Worm (Caenorhabditis elegans): Measurements from ENCODE around the gene ahsa-1.
"Not testable (repeated sequence)": the region's sequence is repeated elsewhere in the genome, so short reads cannot be mapped to it uniquely, and the experiment has no call there.

ahsa-1 gene

DNA sequence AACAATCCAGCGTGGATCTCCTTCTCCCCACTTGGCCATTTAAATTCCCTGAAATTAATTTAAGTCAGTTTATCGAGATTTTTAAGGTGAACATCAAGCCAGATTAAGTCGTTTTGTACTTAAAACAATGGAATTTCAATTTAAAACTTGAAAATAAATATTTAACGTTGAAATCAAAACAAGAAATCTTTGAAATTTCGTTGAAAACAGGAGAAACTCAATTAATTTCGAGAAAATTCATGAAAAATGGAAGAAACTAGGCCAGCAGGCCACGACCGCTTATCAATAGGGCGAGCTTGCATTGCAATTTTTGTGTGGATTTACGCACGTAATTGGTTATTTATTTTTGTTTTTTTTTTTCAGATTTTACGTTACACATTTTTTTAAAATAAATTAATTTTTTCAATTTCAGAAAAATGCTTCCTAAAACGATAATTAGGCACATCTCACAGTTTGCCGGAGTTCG, at the start of gene ahsa-1, which contains the start of gene C01G10.7:
Gene ahsa-1 (minus strand): TSS at position 51 of the 466 bp plus-strand sequence.
Gene C01G10.7 (plus strand): TSS at position 413 of the 466 bp plus-strand sequence.
- TF ChIP-seq tab-1 (GFP tag; IDR thresholded peaks at IDR 0.05), result no peak
- TF ChIP-seq ref-1 (GFP tag; conservative IDR thresholded peaks at IDR 0.05), result no peak
- no peak for TF ChIP-seq klf-2 (GFP tag; conservative IDR thresholded peaks at IDR 0.05)
- TF ChIP-seq T22C8.4 (GFP tag; IDR thresholded peaks at IDR 0.05), result no peak
- peak; percentile 89 for TF ChIP-seq ztf-23 (GFP tag; IDR thresholded peaks at IDR 0.05)
- TF ChIP-seq ztf-29 (GFP tag; IDR thresholded peaks at IDR 0.05), result no peak
- TF ChIP-seq flt-1 (GFP tag; IDR thresholded peaks at IDR 0.05), result peak; percentile 77
- no peak for TF ChIP-seq med-1 (GFP tag; optimal IDR thresholded peaks at IDR 0.05; ENCODE audit: insufficient read depth)
- TF ChIP-seq cog-1 (tag; optimal IDR thresholded peaks at IDR 0.05), result peak; percentile 83

DNA sequence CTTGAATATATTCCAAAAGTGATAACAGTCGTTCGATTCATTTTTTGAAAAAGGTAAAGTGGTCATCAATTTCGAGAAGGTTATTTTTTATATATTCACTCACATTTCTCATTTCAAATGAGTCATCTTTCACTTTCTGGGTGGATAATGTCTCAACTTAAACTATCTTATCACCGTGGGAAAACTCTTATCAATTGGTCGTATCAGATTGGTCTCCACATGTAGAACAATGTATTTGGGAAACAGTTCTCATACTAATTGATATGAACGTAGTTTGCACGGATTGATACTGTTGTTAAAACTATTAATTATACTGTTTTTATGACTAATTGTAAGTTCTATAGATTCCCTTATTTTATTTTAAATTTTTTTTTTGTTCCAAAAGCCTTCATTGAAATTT, 48.6 kb upstream of the ahsa-1 start:
- no peak for TF ChIP-seq T22C8.4 (GFP tag; IDR thresholded peaks at IDR 0.05)
- TF ChIP-seq klf-2 (GFP tag; conservative IDR thresholded peaks at IDR 0.05), result no peak
- no peak for TF ChIP-seq flt-1 (GFP tag; IDR thresholded peaks at IDR 0.05)
- TF ChIP-seq ref-1 (GFP tag; conservative IDR thresholded peaks at IDR 0.05), result no peak
- no peak for TF ChIP-seq tab-1 (GFP tag; IDR thresholded peaks at IDR 0.05)
- TF ChIP-seq cog-1 (tag; optimal IDR thresholded peaks at IDR 0.05), result no peak

DNA sequence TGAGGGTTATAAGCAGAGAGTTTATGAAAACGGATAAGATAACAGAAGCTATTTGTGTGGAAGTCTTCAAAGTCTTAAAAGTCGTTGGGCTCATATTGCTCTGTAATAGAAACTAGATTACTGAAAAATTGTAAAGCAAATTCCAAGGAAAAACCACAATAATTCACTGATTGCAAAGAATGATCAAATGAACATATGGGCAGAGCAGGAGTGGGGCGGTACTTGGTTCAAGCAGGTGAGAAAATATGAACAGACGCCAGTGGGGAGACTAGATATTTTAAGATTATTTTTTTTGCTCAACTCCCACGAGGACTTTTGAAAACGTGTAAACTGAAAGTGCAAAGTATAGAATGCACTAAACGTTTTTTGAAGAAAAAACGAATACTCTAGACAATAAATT, 47.2 kb upstream of the ahsa-1 start, which contains the start of gene str-171:
Gene str-171 (minus strand): TSS at position 101 of the 400 bp plus-strand sequence.
- TF ChIP-seq klf-2 (GFP tag; conservative IDR thresholded peaks at IDR 0.05), result no peak
- TF ChIP-seq cog-1 (tag; optimal IDR thresholded peaks at IDR 0.05), result no peak
- TF ChIP-seq med-1 (GFP tag; optimal IDR thresholded peaks at IDR 0.05; ENCODE audit: insufficient read depth), result no peak
- no peak for TF ChIP-seq tab-1 (GFP tag; IDR thresholded peaks at IDR 0.05)
- TF ChIP-seq ztf-29 (GFP tag; IDR thresholded peaks at IDR 0.05), result no peak
- TF ChIP-seq T22C8.4 (GFP tag; IDR thresholded peaks at IDR 0.05), result no peak
- no peak for TF ChIP-seq ztf-23 (GFP tag; IDR thresholded peaks at IDR 0.05)
- TF ChIP-seq ref-1 (GFP tag; conservative IDR thresholded peaks at IDR 0.05), result no peak

DNA sequence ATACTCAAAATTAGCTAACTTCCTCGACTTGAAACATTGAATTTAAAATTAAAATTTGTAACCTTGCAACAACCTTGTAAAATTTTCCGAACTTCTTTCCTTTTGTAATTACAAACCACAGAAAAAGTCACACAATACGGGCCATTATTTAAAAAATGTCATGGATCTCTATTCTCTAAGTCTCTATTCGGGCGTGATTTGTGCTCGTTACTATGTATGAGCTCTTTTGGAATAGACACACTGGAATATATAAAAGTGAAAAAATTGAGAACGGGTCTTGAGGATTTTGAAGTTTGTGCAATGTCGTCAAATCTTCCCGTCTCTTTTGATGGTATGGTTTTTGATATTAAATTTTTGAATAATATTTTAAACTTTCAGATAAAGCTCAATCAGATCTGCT, 42.8 kb upstream of the ahsa-1 start, which contains the start of gene srr-7:
Gene srr-7 (plus strand): TSS at position 301 of the 400 bp plus-strand sequence.
- no peak for TF ChIP-seq cog-1 (tag; optimal IDR thresholded peaks at IDR 0.05)
- no peak for TF ChIP-seq flt-1 (GFP tag; IDR thresholded peaks at IDR 0.05)
- TF ChIP-seq ztf-29 (GFP tag; IDR thresholded peaks at IDR 0.05), result no peak
- TF ChIP-seq ztf-23 (GFP tag; IDR thresholded peaks at IDR 0.05), result no peak
- TF ChIP-seq tab-1 (GFP tag; IDR thresholded peaks at IDR 0.05), result no peak
- TF ChIP-seq T22C8.4 (GFP tag; IDR thresholded peaks at IDR 0.05), result no peak
- no peak for TF ChIP-seq klf-2 (GFP tag; conservative IDR thresholded peaks at IDR 0.05)
- no peak for TF ChIP-seq ref-1 (GFP tag; conservative IDR thresholded peaks at IDR 0.05)
- TF ChIP-seq med-1 (GFP tag; optimal IDR thresholded peaks at IDR 0.05; ENCODE audit: insufficient read depth), result no peak

DNA sequence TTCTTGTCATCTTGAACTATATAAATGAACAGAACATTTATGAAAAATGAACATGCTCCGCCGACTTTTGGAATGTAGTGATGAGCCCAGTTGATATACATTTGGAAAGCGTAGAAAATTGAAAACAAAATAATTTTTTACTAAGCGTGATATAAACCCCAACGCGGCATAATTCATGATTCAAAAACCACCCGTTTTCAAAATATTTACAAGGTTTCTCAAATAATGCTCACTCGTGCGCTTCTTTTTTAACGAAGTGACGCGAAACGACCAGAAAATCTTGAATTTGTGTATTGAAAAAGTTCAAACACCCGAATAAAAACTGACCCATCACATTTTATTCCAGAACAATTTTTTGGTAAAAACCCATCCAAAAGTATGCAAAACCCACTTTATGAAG, 42.2 kb upstream of the ahsa-1 start, which contains the start of gene srj-27:
Gene srj-27 (minus strand): TSS at position 101 of the 400 bp plus-strand sequence.
- TF ChIP-seq ztf-29 (GFP tag; IDR thresholded peaks at IDR 0.05) (no peak), T22C8.4 (GFP tag; IDR thresholded peaks at IDR 0.05) (no peak), klf-2 (GFP tag; conservative IDR thresholded peaks at IDR 0.05) (no peak), cog-1 (tag; optimal IDR thresholded peaks at IDR 0.05) (no peak), ztf-23 (GFP tag; IDR thresholded peaks at IDR 0.05) (no peak), flt-1 (GFP tag; IDR thresholded peaks at IDR 0.05) (no peak), tab-1 (GFP tag; IDR thresholded peaks at IDR 0.05) (no peak)

DNA sequence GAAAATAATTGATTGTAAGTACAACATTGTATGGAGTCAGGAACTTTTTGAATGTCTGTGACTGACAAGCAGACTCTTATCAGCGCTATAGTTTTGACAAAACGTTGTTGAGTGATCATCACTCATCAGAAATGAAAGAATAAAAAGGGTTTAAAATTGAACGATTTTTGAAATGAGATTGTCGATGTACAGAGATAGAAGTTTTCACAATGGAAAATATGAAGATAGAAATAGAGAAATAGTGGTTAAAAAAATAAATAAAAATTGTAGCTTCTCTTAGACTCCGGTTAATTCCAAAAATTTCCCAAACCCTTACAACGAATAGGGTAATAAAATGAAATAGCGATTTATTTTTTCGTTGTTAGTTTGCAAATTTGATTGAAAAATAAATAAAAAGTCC, 40.0 kb upstream of the ahsa-1 start, which contains the start of gene ugt-30:
Gene ugt-30 (minus strand): TSS at position 101 of the 400 bp plus-strand sequence.
- TF ChIP-seq T22C8.4 (GFP tag; IDR thresholded peaks at IDR 0.05); flt-1 (GFP tag; IDR thresholded peaks at IDR 0.05); cog-1 (tag; optimal IDR thresholded peaks at IDR 0.05): not testable (repeated sequence)

DNA sequence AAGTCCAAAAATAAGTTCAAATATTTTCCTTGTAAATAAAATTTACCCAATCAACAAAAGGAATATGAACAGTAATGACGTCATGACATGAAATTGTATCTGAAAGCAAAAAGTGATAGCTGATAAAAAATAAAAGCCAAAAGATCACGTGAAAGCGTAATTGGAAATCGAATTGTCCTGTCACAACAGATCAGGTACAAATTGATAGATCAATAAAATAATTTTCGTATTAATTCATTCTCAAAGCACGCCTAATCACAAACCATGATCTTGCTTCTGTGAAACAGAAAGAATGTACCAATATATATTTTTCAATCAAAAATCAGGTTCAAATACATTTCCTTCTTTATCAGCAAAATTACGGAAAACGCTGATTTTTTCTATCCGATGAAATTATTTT, 34.3 kb upstream of the ahsa-1 start, which contains the start of gene flor-1:
Gene flor-1 (minus strand): TSS at position 101 of the 400 bp plus-strand sequence.
- TF ChIP-seq tab-1 (GFP tag; IDR thresholded peaks at IDR 0.05) (no peak), ref-1 (GFP tag; conservative IDR thresholded peaks at IDR 0.05) (no peak), cog-1 (tag; optimal IDR thresholded peaks at IDR 0.05) (no peak), med-1 (GFP tag; optimal IDR thresholded peaks at IDR 0.05; ENCODE audit: insufficient read depth) (no peak), flt-1 (GFP tag; IDR thresholded peaks at IDR 0.05) (no peak), ztf-29 (GFP tag; IDR thresholded peaks at IDR 0.05) (no peak), ztf-23 (GFP tag; IDR thresholded peaks at IDR 0.05) (no peak), klf-2 (GFP tag; conservative IDR thresholded peaks at IDR 0.05) (no peak)

DNA sequence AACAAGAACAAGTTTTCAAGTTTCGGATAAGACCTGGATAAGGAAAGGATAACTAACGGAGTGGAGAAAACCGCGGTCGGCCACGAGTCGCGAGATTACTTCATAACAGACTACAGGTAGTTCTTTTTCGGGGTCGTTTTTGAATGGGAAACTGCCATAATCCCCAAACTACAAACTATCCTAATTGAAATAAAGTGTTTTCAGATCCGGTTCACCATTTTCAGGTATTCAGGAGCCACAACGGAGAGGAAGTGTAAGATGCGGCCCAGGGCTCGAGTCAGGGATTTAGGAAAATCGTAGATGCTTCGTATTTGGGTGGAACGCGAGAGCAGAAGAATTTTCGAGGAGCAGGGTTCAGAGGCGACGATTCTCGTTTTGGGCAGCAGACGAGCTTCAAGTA, 30.8 kb upstream of the ahsa-1 start, which contains the start of gene T01G5.8:
Gene T01G5.8 (plus strand): TSS at position 301 of the 400 bp plus-strand sequence.
- not testable (repeated sequence) for TF ChIP-seq ztf-29 (GFP tag; IDR thresholded peaks at IDR 0.05); flt-1 (GFP tag; IDR thresholded peaks at IDR 0.05); cog-1 (tag; optimal IDR thresholded peaks at IDR 0.05)

DNA sequence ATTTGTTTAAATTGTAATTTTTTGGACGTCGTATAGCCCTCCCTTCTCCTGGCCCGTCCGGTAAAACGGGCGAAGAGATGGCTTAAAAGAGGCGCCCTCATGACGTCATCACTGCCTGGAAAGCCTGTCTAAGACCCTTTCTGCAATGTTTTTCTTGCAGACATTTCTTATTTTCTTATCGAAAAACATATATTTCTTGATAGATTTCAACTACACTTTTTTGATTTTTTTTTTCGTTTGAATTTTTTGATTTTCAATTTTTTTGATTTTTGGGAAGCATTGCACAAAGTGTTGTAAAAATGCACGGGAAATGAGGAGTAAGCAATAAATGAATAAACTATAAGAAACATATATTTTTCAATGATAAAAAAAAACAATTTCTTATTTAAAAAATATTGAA, 28.8 kb upstream of the ahsa-1 start, which contains the start of gene T01G5.6:
Gene T01G5.6 (minus strand): TSS at position 101 of the 400 bp plus-strand sequence.
- TF ChIP-seq med-1 (GFP tag; optimal IDR thresholded peaks at IDR 0.05; ENCODE audit: insufficient read depth), result no peak
- TF ChIP-seq ref-1 (GFP tag; conservative IDR thresholded peaks at IDR 0.05), result no peak
- TF ChIP-seq klf-2 (GFP tag; conservative IDR thresholded peaks at IDR 0.05), result no peak
- no peak for TF ChIP-seq tab-1 (GFP tag; IDR thresholded peaks at IDR 0.05)
- no peak for TF ChIP-seq ztf-29 (GFP tag; IDR thresholded peaks at IDR 0.05)
- TF ChIP-seq flt-1 (GFP tag; IDR thresholded peaks at IDR 0.05), result no peak
- TF ChIP-seq ztf-23 (GFP tag; IDR thresholded peaks at IDR 0.05), result no peak
- no peak for TF ChIP-seq T22C8.4 (GFP tag; IDR thresholded peaks at IDR 0.05)
- TF ChIP-seq cog-1 (tag; optimal IDR thresholded peaks at IDR 0.05), result no peak

DNA sequence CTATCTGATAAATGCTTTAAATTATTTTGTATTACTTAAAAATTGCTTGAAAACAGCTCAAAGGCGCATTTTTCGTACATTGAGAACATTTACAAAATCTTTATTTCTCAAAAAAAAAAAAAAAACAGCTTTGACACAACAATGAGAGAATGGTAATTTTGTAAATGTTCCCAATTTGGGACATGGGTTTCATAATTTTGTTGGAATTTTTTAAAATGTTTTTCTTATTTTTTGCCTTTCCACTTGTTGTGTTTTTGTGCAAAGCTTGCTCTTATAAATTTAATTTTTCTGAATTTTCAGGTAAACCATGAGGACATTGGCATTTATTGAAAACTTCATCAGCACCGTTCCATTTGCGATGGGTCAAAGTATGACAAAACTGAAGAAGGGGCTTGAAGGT, 26.5 kb upstream of the ahsa-1 start, which contains the start of gene T01G5.7:
Gene T01G5.7 (plus strand): TSS at position 301 of the 400 bp plus-strand sequence.
- TF ChIP-seq ref-1 (GFP tag; conservative IDR thresholded peaks at IDR 0.05) (no peak), klf-2 (GFP tag; conservative IDR thresholded peaks at IDR 0.05) (no peak), tab-1 (GFP tag; IDR thresholded peaks at IDR 0.05) (no peak), med-1 (GFP tag; optimal IDR thresholded peaks at IDR 0.05; ENCODE audit: insufficient read depth) (no peak), flt-1 (GFP tag; IDR thresholded peaks at IDR 0.05) (no peak), cog-1 (tag; optimal IDR thresholded peaks at IDR 0.05) (no peak), T22C8.4 (GFP tag; IDR thresholded peaks at IDR 0.05) (no peak), ztf-29 (GFP tag; IDR thresholded peaks at IDR 0.05) (no peak), ztf-23 (GFP tag; IDR thresholded peaks at IDR 0.05) (no peak)
